Worm (Caenorhabditis elegans): ENCODE data around the gene Y116F11B.17.

DNA sequence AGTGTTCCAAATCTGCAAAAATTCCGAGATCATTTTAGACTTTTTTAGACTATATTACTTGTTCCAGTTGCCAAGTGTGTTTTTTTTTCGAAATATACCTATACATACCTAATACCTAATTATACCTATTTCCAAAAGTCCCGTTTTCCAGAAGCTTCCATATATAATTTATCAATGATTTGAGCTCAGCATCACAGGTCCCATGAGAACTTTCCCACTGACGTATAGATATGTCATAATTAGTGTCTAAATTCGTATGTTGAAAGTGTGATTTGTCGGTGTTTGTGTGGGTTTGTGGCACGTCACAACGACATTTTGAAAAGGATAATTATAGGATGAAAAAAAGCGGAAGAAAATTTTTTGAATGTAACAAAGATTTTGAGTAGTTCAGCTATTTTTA lies 16.4 kb downstream of the Y116F11B.17 start:
- TF ChIP-seq ceh-82 (tag; optimal IDR thresholded peaks at IDR 0.05) (no peak), ama-1 (optimal IDR thresholded peaks at IDR 0.05) (no peak), ztf-1 (GFP tag; conservative IDR thresholded peaks at IDR 0.05) (no peak), sma-9 (GFP tag; optimal IDR thresholded peaks at IDR 0.05) (no peak), sma-9 (tag; optimal IDR thresholded peaks at IDR 0.05) (no peak), skn-1 (tag; optimal IDR thresholded peaks at IDR 0.05) (no peak), ztf-11 (tag; optimal IDR thresholded peaks at IDR 0.05) (no peak), nhr-21 (tag; optimal IDR thresholded peaks at IDR 0.05) (no peak), nhr-25 (tag; optimal IDR thresholded peaks at IDR 0.05) (no peak), R02D3.7 (tag; optimal IDR thresholded peaks at IDR 0.05) (no peak)
